Worm (Caenorhabditis elegans): ENCODE measurements around the gene ZK488.5.

DNA sequence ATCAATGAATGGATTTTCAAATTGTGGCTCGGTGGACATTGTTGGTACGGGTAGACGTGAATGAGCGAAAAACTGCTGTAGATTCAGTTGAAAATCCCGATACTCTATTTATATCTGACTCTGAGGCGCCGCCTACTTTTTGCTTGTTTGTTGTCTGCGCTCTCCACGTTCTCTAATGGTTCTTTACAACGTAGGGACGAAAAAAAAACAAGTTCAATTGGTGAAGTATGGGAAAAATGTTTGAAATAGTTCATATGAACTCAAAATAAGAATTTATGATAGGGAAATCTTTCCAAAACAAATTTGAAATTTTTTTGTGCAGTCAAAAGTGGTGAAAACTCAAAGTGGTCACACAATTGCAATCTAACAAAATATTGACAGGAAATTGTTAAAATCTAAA lies 41.8 kb downstream of the ZK488.5 start, which contains the start of gene F48G7.10:
- TF ChIP-seq ets-7 (tag; optimal IDR thresholded peaks at IDR 0.05) (no peak), ama-1 (optimal IDR thresholded peaks at IDR 0.05) (no peak), hnd-1 (tag; optimal IDR thresholded peaks at IDR 0.05) (no peak), B0310.2 (tag; optimal IDR thresholded peaks at IDR 0.05) (no peak), flt-1 (GFP tag; IDR thresholded peaks at IDR 0.05) (no peak), scrt-1 (GFP tag; IDR thresholded peaks at IDR 0.05) (no peak), ceh-13 (GFP tag; optimal IDR thresholded peaks at IDR 0.05) (no peak), F13C5.2 (tag; optimal IDR thresholded peaks at IDR 0.05) (no peak), hmbx-1 (tag; optimal IDR thresholded peaks at IDR 0.05) (no peak), tra-4 (tag; optimal IDR thresholded peaks at IDR 0.05) (no peak), sea-1 (GFP tag; conservative IDR thresholded peaks at IDR 0.05) (no peak), ceh-36 (tag; optimal IDR thresholded peaks at IDR 0.05) (no peak), tbx-37 (GFP tag; conservative IDR thresholded peaks at IDR 0.05) (no peak), aly-1 (tag; optimal IDR thresholded peaks at IDR 0.05) (no peak)

Measured in whole organism, early embryonic.